Fruit fly (Drosophila melanogaster) whole organism, wandering third instar larva: ENCODE results near the gene CG13793.

ENCODE experiments used
- Abd-B ChIP-seq: fragments of >200 bp; optimal IDR thresholded peaks from 2 replicates; lab custom pipeline; 2017; ENCODE audit warnings: missing biosample characterization, missing genetic modification characterization
- CG32264 ChIP-seq: fragments of 200-800 bp; sonication (Bioruptor generic); optimal IDR thresholded peaks from 2 replicates; lab custom pipeline; 2016; ENCODE audit warnings: missing biosample characterization, missing genetic modification characterization
- CG9705 ChIP-seq: fragments of 200-800 bp; sonication (Bioruptor generic); optimal IDR thresholded peaks from 2 replicates; lab custom pipeline; 2018; ENCODE audit warnings: missing biosample characterization, mild to moderate bottlenecking, missing genetic modification characterization
- CrebA ChIP-seq: fragments of 200-800 bp; sonication (Bioruptor generic); optimal IDR thresholded peaks from 2 replicates; lab custom pipeline; 2016; ENCODE audit warnings: missing biosample characterization, mild to moderate bottlenecking, missing genetic modification characterization, borderline replicate concordance
- Dfd ChIP-seq: fragments of >200 bp; optimal IDR thresholded peaks from 2 replicates; lab custom pipeline; 2017; ENCODE audit warnings: missing biosample characterization, missing genetic modification characterization
- Dif ChIP-seq: fragments of 200-275, 200-300 bp; sonication (Bioruptor generic); optimal IDR thresholded peaks from 2 replicates; lab custom pipeline; 2018; ENCODE audit warnings: missing biosample characterization, missing genetic modification characterization; ENCODE audit not compliant: partially characterized antibody
- GATAd ChIP-seq: sonication (Bioruptor generic); optimal IDR thresholded peaks from 2 replicates; lab custom pipeline; 2016; ENCODE audit warnings: missing biosample characterization, missing genetic modification characterization
- HLH106 ChIP-seq: fragments of 200-800 bp; optimal IDR thresholded peaks from 3 replicates; lab custom pipeline; 2019; ENCODE audit warnings: missing biosample characterization, mild to moderate bottlenecking, missing genetic modification characterization, moderate library complexity
- Hnf4 ChIP-seq: fragments of 200-800 bp; sonication (Bioruptor generic); optimal IDR thresholded peaks from 2 replicates; lab custom pipeline; 2016; ENCODE audit warnings: missing biosample characterization, mild to moderate bottlenecking, missing genetic modification characterization
- Hr78 ChIP-seq: fragments of >200 bp; optimal IDR thresholded peaks from 2 replicates; lab custom pipeline; 2017; ENCODE audit warnings: missing biosample characterization, missing genetic modification characterization
- Hr83 ChIP-seq: fragments of 200-300 bp; sonication (Bioruptor generic); optimal IDR thresholded peaks from 2 replicates; lab custom pipeline; 2016; ENCODE audit warnings: missing biosample characterization, mild to moderate bottlenecking, missing genetic modification characterization, moderate library complexity; ENCODE audit not compliant: poor library complexity, severe bottlenecking
- Jra ChIP-seq: sonication (Bioruptor generic); optimal IDR thresholded peaks from 2 replicates; lab custom pipeline; 2016; ENCODE audit warnings: missing biosample characterization, missing genetic modification characterization
- Mio ChIP-seq: sonication (Bioruptor generic); optimal IDR thresholded peaks from 2 replicates; lab custom pipeline; 2016; ENCODE audit warnings: missing biosample characterization, missing genetic modification characterization
- Myc ChIP-seq: fragments of >200 bp; optimal IDR thresholded peaks from 2 replicates; lab custom pipeline; 2017
- N ChIP-seq: fragments of >200 bp; optimal IDR thresholded peaks from 2 replicates; lab custom pipeline; 2018; ENCODE audit warnings: missing biosample characterization, missing external identifiers, missing genetic modification characterization
- OdsH ChIP-seq: fragments of 200-800 bp; sonication (Bioruptor generic); optimal IDR thresholded peaks from 2 replicates; lab custom pipeline; 2016; ENCODE audit warnings: missing biosample characterization, mild to moderate bottlenecking, missing genetic modification characterization
- Rel ChIP-seq, 2 experiments: fragments of 200-800 bp; sonication (Bioruptor generic) in 1 of 2; optimal IDR thresholded peaks; 2 replicates in 1 of 2; 3 replicates in 1 of 2; lab custom pipeline; 2016 to 2019; ENCODE audit warnings: mild to moderate bottlenecking in 2 of 2, missing biosample characterization in 2 of 2, missing genetic modification characterization in 2 of 2, moderate library complexity in 1 of 2
- Sp1 ChIP-seq: fragments of 200-800 bp; sonication (Bioruptor generic); optimal IDR thresholded peaks from 3 replicates; lab custom pipeline; 2019; ENCODE audit warnings: missing biosample characterization, mild to moderate bottlenecking, missing genetic modification characterization, moderate library complexity
- Vsx2 ChIP-seq: fragments of 200-300, 225-300 bp; sonication (Bioruptor generic); optimal IDR thresholded peaks from 2 replicates; lab custom pipeline; 2018; ENCODE audit warnings: missing biosample characterization, missing genetic modification characterization; ENCODE audit not compliant: partially characterized antibody
- br ChIP-seq: fragments of 200-800 bp; sonication (Bioruptor generic); optimal IDR thresholded peaks from 2 replicates; lab custom pipeline; 2016; ENCODE audit warnings: missing biosample characterization, missing genetic modification characterization
- brk ChIP-seq: fragments of 200-800 bp; sonication (Bioruptor generic); optimal IDR thresholded peaks from 2 replicates; lab custom pipeline; 2016; ENCODE audit warnings: missing biosample characterization, mild to moderate bottlenecking, missing genetic modification characterization
- dl ChIP-seq, 2 experiments: fragments of 175-275, 200-275 bp in 1 of 2; fragments of 200-275 bp in 1 of 2; sonication (Bioruptor generic); optimal IDR thresholded peaks; lab custom pipeline; 2018; ENCODE audit warnings: mild to moderate bottlenecking in 2 of 2, missing biosample characterization in 2 of 2, missing genetic modification characterization in 2 of 2, moderate library complexity in 2 of 2; ENCODE audit not compliant: partially characterized antibody in 2 of 2, insufficient read depth in 1 of 2
- dmrt93B ChIP-seq: fragments of 200-800 bp; sonication (Bioruptor generic); optimal IDR thresholded peaks from 2 replicates; lab custom pipeline; 2018; ENCODE audit warnings: missing biosample characterization, mild to moderate bottlenecking, missing genetic modification characterization
- dsf ChIP-seq: sonication (Bioruptor generic); optimal IDR thresholded peaks from 2 replicates; lab custom pipeline; 2016; ENCODE audit warnings: missing biosample characterization, missing genetic modification characterization, borderline replicate concordance
- ey ChIP-seq: fragments of 200-800 bp; sonication (Bioruptor generic); optimal IDR thresholded peaks from 2 replicates; lab custom pipeline; 2016; ENCODE audit warnings: missing biosample characterization, missing genetic modification characterization
- foxo ChIP-seq, 2 experiments: fragments of 200-800 bp; sonication (Bioruptor generic); optimal IDR thresholded peaks; 2 replicates in 1 of 2; 3 replicates in 1 of 2; lab custom pipeline; 2016 to 2017; ENCODE audit warnings: missing biosample characterization in 2 of 2, missing genetic modification characterization in 2 of 2
- fru ChIP-seq: fragments of 200-800 bp; sonication (Bioruptor generic); optimal IDR thresholded peaks from 3 replicates; lab custom pipeline; 2016; ENCODE audit warnings: missing biosample characterization, mild to moderate bottlenecking, missing genetic modification characterization
- h ChIP-seq: fragments of 200-800 bp; sonication (Bioruptor generic); optimal IDR thresholded peaks from 3 replicates; lab custom pipeline; 2016; ENCODE audit warnings: missing biosample characterization, mild to moderate bottlenecking, missing genetic modification characterization
- lola ChIP-seq: fragments of >200 bp; optimal IDR thresholded peaks from 2 replicates; lab custom pipeline; 2017; ENCODE audit warnings: missing biosample characterization, missing genetic modification characterization
- psq ChIP-seq: fragments of 200-800 bp; sonication (Bioruptor generic); optimal IDR thresholded peaks from 3 replicates; lab custom pipeline; 2017; ENCODE audit warnings: missing biosample characterization, mild to moderate bottlenecking, missing genetic modification characterization, moderate library complexity
- sage ChIP-seq: fragments of 200-800 bp; sonication (Bioruptor generic); optimal IDR thresholded peaks from 2 replicates; lab custom pipeline; 2016; ENCODE audit warnings: missing biosample characterization, mild to moderate bottlenecking, missing genetic modification characterization
- sv ChIP-seq: fragments of 200-800 bp; sonication (Bioruptor generic); optimal IDR thresholded peaks from 3 replicates; lab custom pipeline; 2016; ENCODE audit warnings: missing biosample characterization, missing genetic modification characterization
- tai ChIP-seq: sonication (Bioruptor generic); optimal IDR thresholded peaks from 2 replicates; lab custom pipeline; 2016; ENCODE audit warnings: missing biosample characterization, missing genetic modification characterization
- usp ChIP-seq: fragments of >200 bp; optimal IDR thresholded peaks from 2 replicates; lab custom pipeline; 2017; ENCODE audit warnings: missing biosample characterization, missing genetic modification characterization
- woc ChIP-seq: sonication (Bioruptor generic); optimal IDR thresholded peaks from 2 replicates; lab custom pipeline; 2016; ENCODE audit warnings: missing biosample characterization, mild to moderate bottlenecking, missing genetic modification characterization

CG13793 gene

dm6 chr2L:7719387-7719786, at the start of gene CG13793:
Gene CG13793, minus strand, starts transcription at chr2L:7719487.
- TF ChIP-seq Hr78 (GFP tag; lab: Kevin White, UChicago) (no peak), HLH106 (tag; lab: Kevin White, UChicago) (no peak), Hr83 (no peak), Hnf4 (GFP tag; lab: Kevin White, UChicago) (no peak), dl (GFP tag; optimal IDR thresholded peaks at IDR 0.05; lab: Kevin White, UChicago; ENCODE audit: insufficient read depth in 1 of 2, partially characterized antibody in 2 of 2) (no peak), CrebA (no peak), Dfd (GFP tag; lab: Kevin White, UChicago) (no peak), Abd-B (no peak), lola (no peak), fru (GFP tag; lab: Kevin White, UChicago) (no peak), Jra (GFP tag; lab: Kevin White, UChicago) (no peak), sv (GFP tag; lab: Kevin White, UChicago) (no peak), Rel (GFP tag; optimal IDR thresholded peaks at IDR 0.05; lab: Kevin White, UChicago) (no peak), Rel (tag; optimal IDR thresholded peaks at IDR 0.05; lab: Kevin White, UChicago) (no peak), usp (no peak), h (GFP tag; lab: Kevin White, UChicago) (no peak), psq (no peak), CG9705 (GFP tag; lab: Kevin White, UChicago) (no peak), tai (GFP tag; lab: Kevin White, UChicago) (no peak), br (GFP tag; lab: Kevin White, UChicago) (no peak)

- no peak for TF ChIP-seq N (GFP tag; lab: Kevin White, UChicago)
- no peak for TF ChIP-seq sv (GFP tag; lab: Kevin White, UChicago)
- TF ChIP-seq OdsH: no peak
- no peak for TF ChIP-seq Jra (GFP tag; lab: Kevin White, UChicago)
- no peak for TF ChIP-seq Hnf4 (GFP tag; lab: Kevin White, UChicago)
- no peak for TF ChIP-seq Dif
- no peak for TF ChIP-seq Mio
- no peak for TF ChIP-seq Myc (lab: Kevin White, UChicago)
- TF ChIP-seq foxo (GFP tag; optimal IDR thresholded peaks at IDR 0.05; lab: Kevin White, UChicago): no peak
- TF ChIP-seq GATAd: no peak
- TF ChIP-seq Hr83: no peak
- TF ChIP-seq usp: no peak
- TF ChIP-seq woc (GFP tag; lab: Kevin White, UChicago): no peak
- no peak for TF ChIP-seq dl (GFP tag; optimal IDR thresholded peaks at IDR 0.05; lab: Kevin White, UChicago; ENCODE audit: insufficient read depth in 1 of 2, partially characterized antibody in 2 of 2)
- no peak for TF ChIP-seq Vsx2 (GFP tag; lab: Kevin White, UChicago)
- no peak for TF ChIP-seq Hr78 (GFP tag; lab: Kevin White, UChicago)
Measured at dm6 chr2L:7767328-7767727, 48.0 kb upstream of the CG13793 start, which contains the start of gene CG7191. Gene CG7191, plus strand, starts transcription at chr2L:7767628.

- no peak for TF ChIP-seq fru (GFP tag; lab: Kevin White, UChicago)
- TF ChIP-seq dsf (GFP tag; lab: Kevin White, UChicago): no peak
- no peak for TF ChIP-seq br (GFP tag; lab: Kevin White, UChicago)
- TF ChIP-seq CG32264 (GFP tag; lab: Kevin White, UChicago): no peak
- TF ChIP-seq N (GFP tag; lab: Kevin White, UChicago): no peak
- TF ChIP-seq h (GFP tag; lab: Kevin White, UChicago): no peak
- no peak for TF ChIP-seq dmrt93B (GFP tag; lab: Kevin White, UChicago)
- no peak for TF ChIP-seq sage (GFP tag; lab: Kevin White, UChicago)
- no peak for TF ChIP-seq Vsx2 (GFP tag; lab: Kevin White, UChicago)
- TF ChIP-seq Sp1 (GFP tag; lab: Kevin White, UChicago): no peak
- no peak for TF ChIP-seq HLH106 (tag; lab: Kevin White, UChicago)
- no peak for TF ChIP-seq Hr78 (GFP tag; lab: Kevin White, UChicago)
- TF ChIP-seq brk (GFP tag; lab: Kevin White, UChicago): no peak
- TF ChIP-seq Dif: no peak
- no peak for TF ChIP-seq tai (GFP tag; lab: Kevin White, UChicago)
Measured at dm6 chr2L:7756835-7757234, 37.5 kb upstream of the CG13793 start.

dm6 chr2L:7754539-7754938, 35.3 kb upstream of the CG13793 start:
- TF ChIP-seq CG32264 (GFP tag; lab: Kevin White, UChicago) (no peak), Myc (lab: Kevin White, UChicago) (no peak), Rel (GFP tag; optimal IDR thresholded peaks at IDR 0.05; lab: Kevin White, UChicago) (no peak), Rel (tag; optimal IDR thresholded peaks at IDR 0.05; lab: Kevin White, UChicago) (no peak), ey (no peak), GATAd (no peak)
- TF ChIP-seq, all 38 proteins: peak for 0
